Fruit fly (Drosophila melanogaster): ENCODE results near the gene PH4alphaNE1.

PH4alphaNE1 gene

DNA sequence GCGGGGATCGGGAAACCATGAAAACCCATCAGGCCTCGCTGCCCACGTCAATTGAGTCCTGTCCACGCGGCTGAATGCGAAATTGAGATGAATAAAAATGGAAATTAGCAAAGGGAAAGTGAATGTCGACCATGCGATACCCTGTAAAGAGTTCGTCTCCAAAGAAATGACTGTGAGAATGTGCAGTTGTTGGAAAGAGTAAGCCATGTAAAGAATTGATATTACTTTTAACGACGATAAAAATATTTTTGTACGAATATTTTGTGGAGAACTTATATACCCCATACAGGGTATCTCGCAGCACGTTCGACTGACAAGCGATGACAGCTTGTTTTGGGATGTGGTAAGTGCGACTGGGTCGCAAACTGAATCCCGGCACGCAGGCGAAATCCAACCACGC is 1.0 kb upstream of the PH4alphaNE1 start (continued):
- TF ChIP-seq Hr78 (GFP tag; optimal IDR thresholded peaks at IDR 0.05), result no peak
- no peak for TF ChIP-seq CG33213 (GFP tag; optimal IDR thresholded peaks at IDR 0.05)
- TF ChIP-seq lola (GFP tag; optimal IDR thresholded peaks at IDR 0.05), result no peak
- TF ChIP-seq Hmx (GFP tag; optimal IDR thresholded peaks at IDR 0.05), result no peak
- TF ChIP-seq luna (GFP tag; optimal IDR thresholded peaks at IDR 0.05), result no peak
- no peak for TF ChIP-seq BtbVII (GFP tag; optimal IDR thresholded peaks at IDR 0.05)
- no peak for TF ChIP-seq CG7987 (GFP tag; optimal IDR thresholded peaks at IDR 0.05)
- TF ChIP-seq CG17359 (tag; optimal IDR thresholded peaks at IDR 0.05), result no peak
- no peak for TF ChIP-seq pros (GFP tag; optimal IDR thresholded peaks at IDR 0.05)
- no peak for TF ChIP-seq CG32532 (GFP tag; IDR thresholded peaks at IDR 0.05)
- TF ChIP-seq her (GFP tag; optimal IDR thresholded peaks at IDR 0.05), result no peak
- TF ChIP-seq CG1233 (GFP tag; optimal IDR thresholded peaks at IDR 0.05), result no peak
- TF ChIP-seq lmd (GFP tag; IDR thresholded peaks at IDR 0.05), result peak; percentile 43; the same call in 1 of the 2 replicates
- TF ChIP-seq kni (GFP tag; optimal IDR thresholded peaks at IDR 0.05), result no peak
- no peak for TF ChIP-seq Spps (tag; optimal IDR thresholded peaks at IDR 0.05)
- peak; percentile 12 for TF ChIP-seq Neu2 (GFP tag; optimal IDR thresholded peaks at IDR 0.05; ENCODE audit: borderline replicate concordance)
- no peak for TF ChIP-seq Aef1 (GFP tag; IDR thresholded peaks at IDR 0.05)
- no peak for TF ChIP-seq prd (optimal IDR thresholded peaks at IDR 0.05)
- peak; percentile 84 for TF ChIP-seq prd (GFP tag; IDR thresholded peaks at IDR 0.05)
- TF ChIP-seq CG9727 (GFP tag; optimal IDR thresholded peaks at IDR 0.05), result peak; percentile 45
- peak; percentile 48 for TF ChIP-seq dmrt11E (tag; optimal IDR thresholded peaks at IDR 0.05)
- no peak for TF ChIP-seq Oaz (GFP tag; IDR thresholded peaks at IDR 0.05)
- no peak for TF ChIP-seq HmgD (GFP tag; optimal IDR thresholded peaks at IDR 0.05)
- TF ChIP-seq gt (GFP tag; IDR thresholded peaks at IDR 0.05), result no peak
- TF ChIP-seq CG4328 (GFP tag; optimal IDR thresholded peaks at IDR 0.05), result no peak
- TF ChIP-seq CG12236 (GFP tag; optimal IDR thresholded peaks at IDR 0.05), result peak; percentile 16
- TF ChIP-seq hb (GFP tag; IDR thresholded peaks at IDR 0.05; ENCODE audit: partially characterized antibody), result no peak
- no peak for TF ChIP-seq CG4617 (GFP tag; optimal IDR thresholded peaks at IDR 0.05; ENCODE audit: borderline replicate concordance)
- no peak for TF ChIP-seq CG10543 (GFP tag; optimal IDR thresholded peaks at IDR 0.05)
- TF ChIP-seq ro (GFP tag; IDR thresholded peaks at IDR 0.05), result no peak
- TF ChIP-seq org-1 (GFP tag; optimal IDR thresholded peaks at IDR 0.05), result no peak
- no peak for TF ChIP-seq kay (GFP tag; optimal IDR thresholded peaks at IDR 0.05)
- TF ChIP-seq CG10979 (tag; optimal IDR thresholded peaks at IDR 0.05), result no peak
- no peak for TF ChIP-seq nom (GFP tag; optimal IDR thresholded peaks at IDR 0.05)
- TF ChIP-seq CG11696 (GFP tag; IDR thresholded peaks at IDR 0.05), result 0 out of 2 replicates have a peak, but pooled peaks have one; percentile 26
- no peak for TF ChIP-seq schlank (tag; optimal IDR thresholded peaks at IDR 0.05)
- TF ChIP-seq Atf-2 (GFP tag; optimal IDR thresholded peaks at IDR 0.05), result no peak
- TF ChIP-seq CG7372 (GFP tag; IDR thresholded peaks at IDR 0.05), result no peak
- TF ChIP-seq CG31388 (GFP tag; optimal IDR thresholded peaks at IDR 0.05), result no peak
- no peak for TF ChIP-seq Jarid2 (GFP tag; optimal IDR thresholded peaks at IDR 0.05)
- no peak for TF ChIP-seq CG1832 (GFP tag; optimal IDR thresholded peaks at IDR 0.05)
- TF ChIP-seq pzg (GFP tag; optimal IDR thresholded peaks at IDR 0.05), result no peak
- no peak for TF ChIP-seq CG2129 (GFP tag; IDR thresholded peaks at IDR 0.05; ENCODE audit: partially characterized antibody)
- TF ChIP-seq da (GFP tag; optimal IDR thresholded peaks at IDR 0.05), result no peak
- peak; percentile 54 for TF ChIP-seq Sox102F (GFP tag; optimal IDR thresholded peaks at IDR 0.05)
- no peak for TF ChIP-seq CG15696 (tag; optimal IDR thresholded peaks at IDR 0.05)
- TF ChIP-seq CG10147 (GFP tag; optimal IDR thresholded peaks at IDR 0.05), result no peak
- no peak for TF ChIP-seq grau (tag; optimal IDR thresholded peaks at IDR 0.05)
- TF ChIP-seq CG13287 (GFP tag; IDR thresholded peaks at IDR 0.05; ENCODE audit: partially characterized antibody), result no peak
- no peak for TF ChIP-seq CG1602 (GFP tag; optimal IDR thresholded peaks at IDR 0.05)
- no peak for TF ChIP-seq Dref (GFP tag; IDR thresholded peaks at IDR 0.05)
